Worm (Caenorhabditis elegans) whole organism, L1 larva: ENCODE results near the gene Y62H9A.12.

Experiments used
- alr-1 ChIP-seq: fragments of 200-800 bp; sonication (Bioruptor generic); optimal IDR thresholded peaks from 2 replicates; lab custom pipeline; 2018; ENCODE audit warnings: borderline replicate concordance, mild to moderate bottlenecking, missing genetic modification characterization, missing compliant biosample characterization
- ceh-82 ChIP-seq, 3 experiments: fragments of 150-350 bp in 1 of 3; sonication (generic microtip) in 2 of 3; optimal IDR thresholded peaks; 2 replicates each; lab custom pipeline; 2014 to 2017; ENCODE audit warnings: missing biosample characterization in 3 of 3, missing genetic modification characterization in 3 of 3
- elt-3 ChIP-seq, 6 experiments: fragments of 150-350 bp in 1 of 6; sonication (generic microtip); optimal IDR thresholded peaks; 2 replicates each; lab custom pipeline; 2017 to 2018; ENCODE audit warnings: missing biosample characterization in 6 of 6, missing genetic modification characterization in 6 of 6, inconsistent platforms in 1 of 6
- hlh-17 ChIP-seq: fragments of 200-800 bp; sonication (Bioruptor generic); optimal IDR thresholded peaks from 2 replicates; lab custom pipeline; 2018; ENCODE audit warnings: missing genetic modification characterization, mild to moderate bottlenecking, missing compliant biosample characterization, moderate library complexity, borderline replicate concordance
- lin-39 ChIP-seq: fragments of 150-350 bp; optimal IDR thresholded peaks from 2 replicates; lab custom pipeline; 2014; ENCODE audit warnings: missing biosample characterization, missing genetic modification reagents, missing genetic modification characterization
- mep-1 ChIP-seq: fragments of 150-350 bp; optimal IDR thresholded peaks from 2 replicates; lab custom pipeline; 2014; ENCODE audit warnings: missing biosample characterization, missing genetic modification characterization
- nhr-11 ChIP-seq: fragments of 150-350 bp; optimal IDR thresholded peaks from 2 replicates; lab custom pipeline; 2014; ENCODE audit warnings: missing biosample characterization, missing genetic modification characterization
- tbx-2 ChIP-seq: sonication (generic microtip); optimal IDR thresholded peaks from 2 replicates; lab custom pipeline; 2016; ENCODE audit warnings: missing genetic modification characterization, missing compliant biosample characterization
- unc-130 ChIP-seq: fragments of 150-350 bp; optimal IDR thresholded peaks from 2 replicates; lab custom pipeline; 2017; ENCODE audit warnings: missing biosample characterization, missing genetic modification characterization, inconsistent platforms
- zag-1 ChIP-seq: fragments of 150-350 bp; optimal IDR thresholded peaks from 2 replicates; lab custom pipeline; 2014; ENCODE audit warnings: missing biosample characterization, missing genetic modification characterization
- ztf-4 ChIP-seq: fragments of 150-350 bp; optimal IDR thresholded peaks from 2 replicates; lab custom pipeline; 2014; ENCODE audit warnings: missing biosample characterization, missing genetic modification characterization

- no peak for TF ChIP-seq hlh-17 (GFP tag; lab: Kevin White, UChicago)
- TF ChIP-seq alr-1 (tag; lab: Kevin White, UChicago), result no peak
- TF ChIP-seq ceh-82 (tag; optimal IDR thresholded peaks at IDR 0.05; lab: Kevin White, UChicago), result no peak
- no peak for TF ChIP-seq tbx-2 (tag; lab: Kevin White, UChicago)
- no peak for TF ChIP-seq elt-3 (tag; optimal IDR thresholded peaks at IDR 0.05; lab: Kevin White, UChicago)
- TF ChIP-seq unc-130 (tag; lab: Kevin White, UChicago), result no peak
- no peak for TF ChIP-seq ztf-4 (tag; lab: Kevin White, UChicago)
- no peak for TF ChIP-seq mep-1 (tag; lab: Kevin White, UChicago)
- TF ChIP-seq nhr-11, result no peak
- no peak for TF ChIP-seq zag-1
- TF ChIP-seq lin-39 (tag; lab: Kevin White, UChicago), result no peak
Measured at ce11 chrX:11902661-11903060, 11.3 kb upstream of the Y62H9A.12 start, which contains the start of gene Y62H9A.10.
